Fruit fly (Drosophila melanogaster) whole organism, embryonic: Measurements from ENCODE around the gene CG44040.

ENCODE experiments used
- Antp ChIP-seq: fragments of 200-800 bp; sonication (Bioruptor generic); optimal IDR thresholded peaks from 3 replicates; lab custom pipeline; 2016; ENCODE audit warnings: missing biosample characterization, missing genetic modification characterization
- CG10654 ChIP-seq: fragments of 200-800 bp; sonication (Bioruptor generic); optimal IDR thresholded peaks from 2 replicates; lab custom pipeline; 2016; ENCODE audit warnings: missing biosample characterization, missing genetic modification characterization
- CG14965 ChIP-seq: fragments of 200-800 bp; sonication (Bioruptor generic); optimal IDR thresholded peaks from 2 replicates; lab custom pipeline; 2016; ENCODE audit warnings: missing biosample characterization, missing genetic modification characterization, borderline replicate concordance
- CG15601 ChIP-seq: fragments of 200-800 bp; sonication (Bioruptor generic); optimal IDR thresholded peaks from 3 replicates; lab custom pipeline; 2019; ENCODE audit warnings: missing biosample characterization, mild to moderate bottlenecking, missing genetic modification characterization, moderate library complexity
- CG16813 ChIP-seq: fragments of 200-800 bp; sonication (Bioruptor generic); IDR thresholded peaks from 3 replicates; pipeline ENCODE4 v1.3.6; 2022; ENCODE audit warnings: missing biosample characterization, missing genetic modification characterization; ENCODE audit not compliant: partially characterized antibody
- CG16815 ChIP-seq: fragments of 200-800 bp; sonication (Bioruptor generic); optimal IDR thresholded peaks from 3 replicates; lab custom pipeline; 2017; ENCODE audit warnings: missing biosample characterization, mild to moderate bottlenecking, missing genetic modification characterization
- CG16863 ChIP-seq: fragments of 200-800 bp; sonication (Bioruptor generic); optimal IDR thresholded peaks from 3 replicates; lab custom pipeline; 2016; ENCODE audit warnings: missing biosample characterization, missing genetic modification characterization
- CG17328 ChIP-seq: fragments of 200-800 bp; sonication (Bioruptor generic); IDR thresholded peaks from 2 replicates; pipeline ENCODE4 v1.3.6; 2022; ENCODE audit warnings: missing biosample characterization, missing genetic modification characterization
- CG17829 ChIP-seq: fragments of 200-800 bp; optimal IDR thresholded peaks from 2 replicates; lab custom pipeline; 2019; ENCODE audit warnings: missing biosample characterization, mild to moderate bottlenecking, missing genetic modification characterization, moderate library complexity
- CG18599 ChIP-seq: fragments of 200-800 bp; sonication (Bioruptor generic); optimal IDR thresholded peaks from 3 replicates; lab custom pipeline; 2017; ENCODE audit warnings: missing biosample characterization, missing genetic modification characterization, mild to moderate bottlenecking, moderate library complexity, missing genetic modification reagents
- CG30020 ChIP-seq: fragments of 200-800 bp; optimal IDR thresholded peaks from 2 replicates; lab custom pipeline; 2019; ENCODE audit warnings: missing biosample characterization, mild to moderate bottlenecking, missing genetic modification characterization, moderate library complexity
- CG3281 ChIP-seq: fragments of 200-800 bp; sonication (Bioruptor generic); optimal IDR thresholded peaks from 3 replicates; lab custom pipeline; 2017; ENCODE audit warnings: missing biosample characterization, mild to moderate bottlenecking, missing genetic modification characterization
- CG4730 ChIP-seq: fragments of 200-800 bp; sonication (Bioruptor generic); IDR thresholded peaks from 2 replicates; pipeline ENCODE4 v1.3.6; 2022; ENCODE audit warnings: missing biosample characterization, missing genetic modification characterization
- CG5953 ChIP-seq: fragments of 200-800 bp; sonication (Bioruptor generic); IDR thresholded peaks from 2 replicates; pipeline ENCODE4 v1.3.6; 2022; ENCODE audit warnings: missing biosample characterization, missing genetic modification characterization
- CG7745 ChIP-seq: fragments of 200-800 bp; sonication (Bioruptor generic); optimal IDR thresholded peaks from 2 replicates; lab custom pipeline; 2018; ENCODE audit warnings: missing biosample characterization, mild to moderate bottlenecking, missing genetic modification characterization, moderate library complexity
- CG7786 ChIP-seq: fragments of 200-800 bp; sonication (Bioruptor generic); optimal IDR thresholded peaks from 2 replicates; lab custom pipeline; 2016; ENCODE audit warnings: missing biosample characterization, missing genetic modification characterization
- CG7839 ChIP-seq: fragments of 200-800 bp; sonication (Bioruptor generic); optimal IDR thresholded peaks from 3 replicates; lab custom pipeline; 2018; ENCODE audit warnings: missing biosample characterization, mild to moderate bottlenecking, missing genetic modification characterization, moderate library complexity
- D ChIP-seq, 2 experiments: fragments of 200-800 bp in 1 of 2; fragments of >200 bp in 1 of 2; sonication (Bioruptor generic) in 1 of 2; optimal IDR thresholded peaks; 2 replicates in 1 of 2; 3 replicates in 1 of 2; lab custom pipeline; 2017; ENCODE audit warnings: mild to moderate bottlenecking in 1 of 2, missing biosample characterization in 1 of 2, missing genetic modification characterization in 1 of 2, missing genetic modification reagents in 1 of 2
- Dp ChIP-seq: fragments of 200-800 bp; sonication (Bioruptor generic); optimal IDR thresholded peaks from 2 replicates; lab custom pipeline; 2018; ENCODE audit warnings: missing biosample characterization, mild to moderate bottlenecking, missing genetic modification characterization, moderate library complexity
- Drgx ChIP-seq: fragments of 200-800 bp; sonication (Bioruptor generic); IDR thresholded peaks from 2 replicates; pipeline ENCODE4 v1.3.6; 2022; ENCODE audit warnings: missing biosample characterization, missing genetic modification characterization
- NFAT ChIP-seq: fragments of 200-800 bp; sonication (Bioruptor generic); IDR thresholded peaks from 2 replicates; pipeline ENCODE4 v1.3.6; 2022; ENCODE audit warnings: missing biosample characterization, missing genetic modification characterization
- Nf-YC ChIP-seq: fragments of 200-800 bp; optimal IDR thresholded peaks from 3 replicates; lab custom pipeline; 2019; ENCODE audit warnings: missing biosample characterization, mild to moderate bottlenecking, missing genetic modification characterization, moderate library complexity
- Optix ChIP-seq: fragments of 200-800 bp; sonication (Bioruptor generic); IDR thresholded peaks from 3 replicates; pipeline ENCODE4 v1.3.6; 2022; ENCODE audit warnings: missing biosample characterization, missing genetic modification characterization
- Sox102F ChIP-seq: fragments of 200-800 bp; sonication (Bioruptor generic); optimal IDR thresholded peaks from 2 replicates; lab custom pipeline; 2018; ENCODE audit warnings: missing biosample characterization, mild to moderate bottlenecking, missing genetic modification characterization, moderate library complexity
- Trl ChIP-seq, 3 experiments: fragments of >200 bp in 2 of 3; fragments of 200-800 bp in 1 of 3; sonication (Bioruptor generic) in 1 of 3; optimal IDR thresholded peaks; 2 replicates in 1 of 3; 3 replicates in 2 of 3; lab custom pipeline; 2016 to 2017; ENCODE audit warnings: missing biosample characterization in 1 of 3, missing genetic modification characterization in 1 of 3
- Xbp1 ChIP-seq: fragments of 200-800 bp; sonication (Bioruptor generic); optimal IDR thresholded peaks from 3 replicates; lab custom pipeline; 2016; ENCODE audit warnings: missing biosample characterization, mild to moderate bottlenecking, missing genetic modification characterization
- cg ChIP-seq: fragments of 200-800 bp; sonication (Bioruptor generic); optimal IDR thresholded peaks from 3 replicates; lab custom pipeline; 2019; ENCODE audit warnings: missing biosample characterization, mild to moderate bottlenecking, missing genetic modification characterization, moderate library complexity
- ci ChIP-seq: fragments of 200-800 bp; sonication (Bioruptor generic); IDR thresholded peaks from 3 replicates; pipeline ENCODE4 v1.3.6; 2022; ENCODE audit warnings: missing biosample characterization, missing genetic modification characterization
- danr ChIP-seq: fragments of 200-800 bp; sonication (Bioruptor generic); IDR thresholded peaks from 2 replicates; pipeline ENCODE4 v1.3.6; 2022; ENCODE audit warnings: missing biosample characterization, missing genetic modification characterization
- dysf ChIP-seq: fragments of 200-800 bp; sonication (Bioruptor generic); IDR thresholded peaks from 3 replicates; pipeline ENCODE4 v1.3.6; 2022; ENCODE audit warnings: missing biosample characterization, missing genetic modification characterization
- emc ChIP-seq: fragments of 200-800 bp; sonication (Bioruptor generic); optimal IDR thresholded peaks from 2 replicates; lab custom pipeline; 2016; ENCODE audit warnings: missing biosample characterization, missing genetic modification characterization
- exex ChIP-seq: fragments of 200-800 bp; sonication (Bioruptor generic); optimal IDR thresholded peaks from 4 replicates; lab custom pipeline; 2018; ENCODE audit warnings: missing biosample characterization, mild to moderate bottlenecking, missing genetic modification characterization, moderate library complexity
- fd3F ChIP-seq: fragments of 200-800 bp; sonication (Bioruptor generic); optimal IDR thresholded peaks from 2 replicates; lab custom pipeline; 2018; ENCODE audit warnings: missing biosample characterization, mild to moderate bottlenecking, missing genetic modification characterization, moderate library complexity
- fru ChIP-seq: fragments of >200 bp; optimal IDR thresholded peaks from 2 replicates; lab custom pipeline; 2017
- jigr1 ChIP-seq: fragments of 200-800 bp; sonication (Bioruptor generic); IDR thresholded peaks from 3 replicates; pipeline ENCODE4 v1.3.6; 2022; ENCODE audit warnings: missing biosample characterization, missing genetic modification characterization
- mam ChIP-seq: fragments of 200-800 bp; sonication (Bioruptor generic); optimal IDR thresholded peaks from 3 replicates; lab custom pipeline; 2016; ENCODE audit warnings: missing biosample characterization, missing genetic modification characterization
- nerfin-1 ChIP-seq: fragments of 200-800 bp; sonication (Bioruptor generic); optimal IDR thresholded peaks from 3 replicates; lab custom pipeline; 2019; ENCODE audit warnings: missing biosample characterization, mild to moderate bottlenecking, missing genetic modification characterization, moderate library complexity
- odd ChIP-seq: fragments of 200-800 bp; sonication (Bioruptor generic); optimal IDR thresholded peaks from 2 replicates; lab custom pipeline; 2017; ENCODE audit warnings: missing biosample characterization, mild to moderate bottlenecking, missing genetic modification characterization
- pan ChIP-seq, 4 experiments: fragments of >200 bp in 3 of 4; fragments of 200-800 bp in 1 of 4; sonication (Bioruptor generic) in 1 of 4; optimal IDR thresholded peaks in 3 of 4; IDR thresholded peaks in 1 of 4; 2 replicates each; pipeline versions ENCODE4 v1.3.6 to Lab custom; 2017 to 2022; ENCODE audit warnings: missing biosample characterization in 2 of 4, missing genetic modification characterization in 2 of 4, mixed read lengths in 1 of 4
- phol ChIP-seq: fragments of 200-800 bp; sonication (Bioruptor generic); optimal IDR thresholded peaks from 3 replicates; lab custom pipeline; 2018; ENCODE audit warnings: missing biosample characterization, mild to moderate bottlenecking, missing genetic modification characterization, moderate library complexity
- pum ChIP-seq: fragments of 200-800 bp; sonication (Bioruptor generic); optimal IDR thresholded peaks from 2 replicates; lab custom pipeline; 2016; ENCODE audit warnings: missing biosample characterization, missing genetic modification characterization
- rib ChIP-seq: fragments of 200-800 bp; sonication (Bioruptor generic); IDR thresholded peaks from 2 replicates; pipeline ENCODE4 v1.3.6; 2022; ENCODE audit warnings: missing biosample characterization, missing genetic modification characterization
- row ChIP-seq: fragments of 200-800 bp; sonication (Bioruptor generic); IDR thresholded peaks from 3 replicates; pipeline ENCODE4 v1.3.6; 2022; ENCODE audit warnings: missing biosample characterization, missing genetic modification characterization
- schlank ChIP-seq: fragments of 200-800 bp; sonication (Bioruptor generic); optimal IDR thresholded peaks from 2 replicates; lab custom pipeline; 2018; ENCODE audit warnings: missing biosample characterization, mild to moderate bottlenecking, missing genetic modification characterization
- sima ChIP-seq: fragments of 200-800 bp; sonication (Bioruptor generic); optimal IDR thresholded peaks from 2 replicates; lab custom pipeline; 2016; ENCODE audit warnings: missing biosample characterization, missing genetic modification characterization
- sr ChIP-seq: fragments of 200-800 bp; sonication (Bioruptor generic); IDR thresholded peaks from 3 replicates; pipeline ENCODE4 v1.3.6; 2022; ENCODE audit warnings: missing biosample characterization, missing genetic modification characterization
- tup ChIP-seq: fragments of 200-800 bp; sonication (Bioruptor generic); optimal IDR thresholded peaks from 2 replicates; lab custom pipeline; 2016; ENCODE audit warnings: missing biosample characterization, mild to moderate bottlenecking, missing genetic modification characterization, moderate library complexity
- twi ChIP-seq: fragments of 200-800 bp; optimal IDR thresholded peaks from 2 replicates; lab custom pipeline; 2019; ENCODE audit warnings: missing biosample characterization, mild to moderate bottlenecking, missing genetic modification characterization, moderate library complexity

The CG44040 gene

dm6 chr3R:15319912-15320746 lies at the start of gene CG44040, which contains the start of gene CG6276 (continued):
- TF ChIP-seq sima (no peak), phol (peak; percentile 42), CG5953 (GFP tag; lab: Robert Waterston, UW) (no peak), twi (no peak), CG15601 (tag; lab: Kevin White, UChicago) (peak; percentile 10), odd (GFP tag; lab: Kevin White, UChicago) (no peak), jigr1 (GFP tag; lab: Robert Waterston, UW) (no peak), NFAT (peak; percentile 41), mam (GFP tag; lab: Kevin White, UChicago) (peak; percentile 26), rib (GFP tag; lab: Robert Waterston, UW) (no peak), fru (lab: Kevin White, UChicago) (no peak), pum (GFP tag; lab: Kevin White, UChicago) (peak; percentile 33), CG17328 (GFP tag; lab: Robert Waterston, UW) (peak; percentile 24), Antp (GFP tag; lab: Kevin White, UChicago) (peak; percentile 32), Sox102F (GFP tag; lab: Kevin White, UChicago) (peak; percentile 35), CG16815 (GFP tag; lab: Kevin White, UChicago) (no peak), Trl (optimal IDR thresholded peaks at IDR 0.05; lab: Kevin White, UChicago) (no peak), Trl (GFP tag; optimal IDR thresholded peaks at IDR 0.05; lab: Kevin White, UChicago) (no peak), emc (GFP tag; lab: Kevin White, UChicago) (no peak), CG16863 (GFP tag; lab: Kevin White, UChicago) (peak; percentile 9), nerfin-1 (tag; lab: Kevin White, UChicago) (no peak), D (optimal IDR thresholded peaks at IDR 0.05; lab: Kevin White, UChicago) (no peak), D (GFP tag; optimal IDR thresholded peaks at IDR 0.05; lab: Kevin White, UChicago) (peak; percentile 12), sr (no peak), Optix (GFP tag; lab: Robert Waterston, UW) (0 out of 3 replicates have a peak, but pooled peaks have one; percentile 27), CG17829 (tag; lab: Kevin White, UChicago) (peak; percentile 18), CG10654 (peak; percentile 23), Nf-YC (tag; lab: Kevin White, UChicago) (peak; percentile 42), dysf (GFP tag; lab: Robert Waterston, UW) (peak; percentile 45; the same call in 1 of the 3 replicates), CG18599 (GFP tag; lab: Kevin White, UChicago) (peak; percentile 75), schlank (tag; lab: Kevin White, UChicago) (peak; percentile 6), CG14965 (GFP tag; lab: Kevin White, UChicago) (no peak), Dp (peak; percentile 21), tup (GFP tag; lab: Kevin White, UChicago) (no peak), fd3F (peak; percentile 5), CG4730 (GFP tag; lab: Robert Waterston, UW) (no peak), CG30020 (tag; lab: Kevin White, UChicago) (peak; percentile 14), CG7786 (GFP tag; lab: Kevin White, UChicago) (peak; percentile 34), pan (optimal IDR thresholded peaks at IDR 0.05; lab: Kevin White, UChicago) (no peak), pan (GFP tag; optimal IDR thresholded peaks at IDR 0.05 in 1 of 2, IDR thresholded peaks at IDR 0.05 in 1 of 2) (peak in 1 of 2 experiments; percentile 49), cg (GFP tag; lab: Kevin White, UChicago) (no peak), CG7745 (tag; lab: Kevin White, UChicago) (no peak), exex (no peak), danr (no peak), ci (GFP tag; lab: Robert Waterston, UW) (peak; percentile 62; the same call in 2 of the 3 replicates), CG3281 (GFP tag; lab: Kevin White, UChicago) (peak; percentile 70), Xbp1 (GFP tag; lab: Kevin White, UChicago) (peak; percentile 35), CG7839 (peak; percentile 54), row (GFP tag; lab: Robert Waterston, UW) (peak; percentile 73), CG16813 (GFP tag; lab: Robert Waterston, UW) (no peak), Drgx (peak; percentile 64)
